Worm (Caenorhabditis elegans): ENCODE measurements around the gene cutl-26.

ce11 chrIV:749557-749956, 42.0 kb upstream of the cutl-26 start:
- no peak for TF ChIP-seq ama-1 (optimal IDR thresholded peaks at IDR 0.05)
- TF ChIP-seq madf-9 (GFP tag; conservative IDR thresholded peaks at IDR 0.05): no peak
- TF ChIP-seq D1046.2 (GFP tag; IDR thresholded peaks at IDR 0.05): no peak
- no peak for TF ChIP-seq saeg-2 (GFP tag; IDR thresholded peaks at IDR 0.05)
- no peak for TF ChIP-seq egl-27 (tag; optimal IDR thresholded peaks at IDR 0.05)
- TF ChIP-seq spr-3 (GFP tag; optimal IDR thresholded peaks at IDR 0.05): no peak
- no peak for TF ChIP-seq fos-1 (tag; optimal IDR thresholded peaks at IDR 0.05)
- no peak for TF ChIP-seq nhr-28 (tag; optimal IDR thresholded peaks at IDR 0.05)
- no peak for TF ChIP-seq mdt-29 (GFP tag; IDR thresholded peaks at IDR 0.05)
- TF ChIP-seq R02D3.7 (tag; optimal IDR thresholded peaks at IDR 0.05): no peak
- no peak for TF ChIP-seq daf-16 (GFP tag; optimal IDR thresholded peaks at IDR 0.05)
- TF ChIP-seq daf-16 (tag; optimal IDR thresholded peaks at IDR 0.05): no peak

All from whole organism, L4 larva.